Worm (Caenorhabditis elegans) whole organism, L2 larva: Measurements from ENCODE around the gene dvc-1.

Source experiments
- ZK546.5 ChIP-seq: sonication (generic microtip); optimal IDR thresholded peaks from 2 replicates; lab custom pipeline; 2017; ENCODE audit warnings: missing biosample characterization, missing genetic modification characterization
- ama-1 ChIP-seq: fragments of 150-350 bp; optimal IDR thresholded peaks from 2 replicates; lab custom pipeline; 2018; ENCODE audit warnings: inconsistent platforms
- elt-3 ChIP-seq: sonication (generic microtip); optimal IDR thresholded peaks from 2 replicates; lab custom pipeline; 2017; ENCODE audit warnings: missing biosample characterization, missing genetic modification characterization
- lsy-2 ChIP-seq, 2 experiments: fragments of 150-350 bp in 1 of 2; sonication (generic microtip) in 1 of 2; optimal IDR thresholded peaks; 2 replicates each; lab custom pipeline; 2014 to 2017; ENCODE audit warnings: missing biosample characterization in 2 of 2, missing genetic modification characterization in 2 of 2
- mab-5 ChIP-seq: fragments of 150-350 bp; optimal IDR thresholded peaks from 2 replicates; lab custom pipeline; 2014; ENCODE audit warnings: missing biosample characterization, missing genetic modification characterization
- unc-62 ChIP-seq: fragments of 150-350 bp; optimal IDR thresholded peaks from 2 replicates; lab custom pipeline; 2014; ENCODE audit warnings: missing biosample characterization, missing genetic modification reagents, missing genetic modification characterization
- ztf-4 ChIP-seq: fragments of 150-350 bp; optimal IDR thresholded peaks from 2 replicates; lab custom pipeline; 2014; ENCODE audit warnings: missing biosample characterization, missing genetic modification characterization

DNA sequence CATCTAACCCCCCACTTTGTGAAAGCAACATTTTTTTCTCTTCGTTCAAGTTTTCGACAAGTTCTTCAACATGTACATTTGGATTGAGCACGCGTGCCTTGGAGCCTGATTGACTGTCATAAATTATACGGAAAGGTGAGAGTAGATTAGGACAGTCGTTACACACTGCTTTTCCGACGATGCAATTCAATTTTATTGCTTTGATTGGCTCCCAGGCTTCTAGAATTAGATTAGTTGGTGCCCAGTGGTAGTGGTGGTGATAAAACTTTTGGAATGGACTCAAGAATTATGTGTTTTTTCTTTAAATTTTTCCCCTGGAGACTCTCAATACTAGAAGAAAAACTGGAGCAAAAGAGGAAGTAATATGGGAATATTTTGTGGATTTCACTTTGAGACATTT, 34.7 kb downstream of the dvc-1 start:
- TF ChIP-seq mab-5 (tag; lab: Kevin White, UChicago) (no peak), lsy-2 (tag; optimal IDR thresholded peaks at IDR 0.05; lab: Kevin White, UChicago) (no peak), ama-1 (lab: Kevin White, UChicago) (no peak), ztf-4 (tag; lab: Kevin White, UChicago) (no peak), elt-3 (no peak), unc-62 (GFP tag; lab: Kevin White, UChicago) (no peak), ZK546.5 (no peak)
